Fruit fly (Drosophila melanogaster): ENCODE data around the gene trio.

DNA sequence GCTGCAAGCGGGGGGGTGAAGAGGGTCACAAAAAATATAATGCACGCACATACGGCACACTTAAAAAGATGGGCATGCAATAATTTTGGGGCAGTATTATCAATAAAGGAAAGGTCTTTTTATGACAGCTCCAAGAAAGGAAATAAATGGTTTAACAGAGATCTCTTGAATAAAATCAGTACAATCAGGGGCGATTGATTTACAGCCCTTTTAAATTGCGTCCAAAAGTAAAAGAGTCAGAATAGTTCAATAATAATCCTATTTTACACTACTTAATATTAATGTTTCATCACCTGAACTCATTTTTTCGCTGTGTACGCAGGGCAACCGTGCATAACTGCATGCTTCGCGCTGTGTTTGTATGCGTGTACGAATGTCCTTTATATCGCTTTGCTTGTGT lies 77.8 kb downstream of the trio start:
- TF ChIP-seq insv (optimal IDR thresholded peaks at IDR 0.05) (no peak), Sin3A (optimal IDR thresholded peaks at IDR 0.05) (no peak), ttk (optimal IDR thresholded peaks at IDR 0.05) (no peak), psq (optimal IDR thresholded peaks at IDR 0.05) (no peak), h (optimal IDR thresholded peaks at IDR 0.05) (no peak), Myc (optimal IDR thresholded peaks at IDR 0.05) (no peak)

Measured in Kc167 (cell line).